Worm (Caenorhabditis elegans): ENCODE results near the gene K08D8.3.

DNA sequence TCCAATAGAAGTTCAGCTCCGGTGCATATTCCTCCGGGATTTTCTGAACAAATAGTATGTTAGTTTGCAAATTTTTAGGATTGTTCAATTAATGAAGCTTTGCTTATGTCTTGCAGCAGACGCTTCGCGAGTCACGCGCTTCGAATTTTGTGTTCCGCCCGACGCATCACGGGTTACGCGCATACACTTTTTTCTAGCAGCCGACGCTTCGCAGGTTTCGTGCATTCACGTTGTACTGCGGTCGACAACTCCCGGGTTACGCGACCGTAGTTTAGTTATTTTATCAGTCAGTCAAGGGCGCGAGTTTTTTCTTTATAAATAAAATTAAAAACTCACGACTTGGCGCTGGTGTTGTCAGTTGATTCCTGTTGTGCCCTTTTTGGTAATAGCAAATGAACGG is 36.6 kb downstream of the K08D8.3 start:
- no peak for TF ChIP-seq pqm-1 (tag; optimal IDR thresholded peaks at IDR 0.05)
- TF ChIP-seq pha-4 (GFP tag; IDR thresholded peaks at IDR 0.05): no peak
- no peak for TF ChIP-seq pha-4 (tag; optimal IDR thresholded peaks at IDR 0.05)
- no peak for TF ChIP-seq lir-3 (tag; optimal IDR thresholded peaks at IDR 0.05)
